Worm (Caenorhabditis elegans): ENCODE measurements around the gene rha-1.

DNA sequence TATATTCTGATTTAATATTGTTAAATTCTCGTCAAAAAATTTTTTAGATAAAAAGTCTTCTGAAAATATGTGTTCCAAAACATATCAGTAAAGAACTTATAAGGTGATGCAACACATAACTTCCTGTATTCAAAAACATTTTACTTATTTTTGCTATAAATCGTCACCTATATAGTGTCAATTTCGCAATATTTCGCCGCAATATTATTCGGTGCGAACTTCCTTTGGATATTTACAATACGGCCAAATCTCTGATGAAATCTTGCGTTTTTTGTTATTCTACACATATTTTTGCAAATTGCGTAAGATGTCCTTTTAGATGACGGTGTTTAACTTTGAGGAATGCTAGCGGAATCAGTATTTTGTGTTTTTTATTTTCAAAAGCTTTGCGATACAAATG is 38.0 kb upstream of the rha-1 start:
- no peak for TF ChIP-seq unc-55 (GFP tag; optimal IDR thresholded peaks at IDR 0.05)
- no peak for TF ChIP-seq hlh-30 (tag; optimal IDR thresholded peaks at IDR 0.05; ENCODE audit: insufficient read depth)
- TF ChIP-seq pha-4 (tag; optimal IDR thresholded peaks at IDR 0.05), result no peak
- no peak for TF ChIP-seq pag-3 (tag; optimal IDR thresholded peaks at IDR 0.05; ENCODE audit: borderline replicate concordance)
- no peak for TF ChIP-seq tbx-2 (tag; optimal IDR thresholded peaks at IDR 0.05)
- no peak for TF ChIP-seq nhr-11 (tag; optimal IDR thresholded peaks at IDR 0.05)
- no peak for TF ChIP-seq ceh-45 (GFP tag; IDR thresholded peaks at IDR 0.05)
- no peak for TF ChIP-seq ceh-14 (tag; optimal IDR thresholded peaks at IDR 0.05)
- TF ChIP-seq ama-1 (optimal IDR thresholded peaks at IDR 0.05), result no peak
- no peak for TF ChIP-seq hlh-6 (tag; optimal IDR thresholded peaks at IDR 0.05)
- TF ChIP-seq lin-11 (tag; optimal IDR thresholded peaks at IDR 0.05), result no peak
- no peak for TF ChIP-seq ceh-9 (tag; optimal IDR thresholded peaks at IDR 0.05)
- no peak for TF ChIP-seq unc-42 (tag; optimal IDR thresholded peaks at IDR 0.05)
- TF ChIP-seq eyg-1 (tag; optimal IDR thresholded peaks at IDR 0.05), result no peak

All from whole organism, late embryonic.